Worm (Caenorhabditis elegans) whole organism, mixed stage, embryonic: Measurements from ENCODE around the gene C42D4.3.

Experiments used
- M03D4.4 ChIP-seq: sonication (generic microtip); optimal IDR thresholded peaks from 2 replicates; lab custom pipeline; 2017; ENCODE audit warnings: mild to moderate bottlenecking, missing genetic modification characterization, missing compliant biosample characterization
- bed-3 ChIP-seq: fragments of 200-800 bp; sonication (Bioruptor generic); optimal IDR thresholded peaks from 3 replicates; lab custom pipeline; 2018; ENCODE audit warnings: mild to moderate bottlenecking, missing genetic modification characterization, moderate library complexity, missing compliant biosample characterization
- ceh-43 ChIP-seq: fragments of 200-800 bp; sonication (Bioruptor generic); optimal IDR thresholded peaks from 2 replicates; lab custom pipeline; 2018; ENCODE audit warnings: mild to moderate bottlenecking, missing genetic modification characterization, moderate library complexity, missing compliant biosample characterization
- ceh-83 ChIP-seq: fragments of 200-800 bp; sonication (Bioruptor generic); optimal IDR thresholded peaks from 2 replicates; lab custom pipeline; 2018; ENCODE audit warnings: mild to moderate bottlenecking, missing genetic modification characterization, missing compliant biosample characterization
- ces-1 ChIP-seq: fragments of 150-350 bp; optimal IDR thresholded peaks from 2 replicates; lab custom pipeline; 2014; ENCODE audit warnings: missing biosample characterization, missing genetic modification reagents, missing genetic modification characterization
- cnd-1 ChIP-seq: fragments of 200-800 bp; sonication (Bioruptor generic); optimal IDR thresholded peaks from 2 replicates; lab custom pipeline; 2018; ENCODE audit warnings: mild to moderate bottlenecking, missing genetic modification characterization, missing compliant biosample characterization
- elt-1 ChIP-seq: sonication (generic microtip); optimal IDR thresholded peaks from 2 replicates; lab custom pipeline; 2017; ENCODE audit warnings: missing genetic modification characterization, mild to moderate bottlenecking, missing compliant biosample characterization, antibody characterized with exemption, moderate library complexity, borderline replicate concordance; ENCODE audit not compliant: insufficient read depth
- elt-3 ChIP-seq: fragments of 150-350 bp; optimal IDR thresholded peaks from 2 replicates; lab custom pipeline; 2014; ENCODE audit warnings: missing biosample characterization, missing genetic modification characterization
- flh-1 ChIP-seq: fragments of 200-800 bp; sonication (Bioruptor generic); optimal IDR thresholded peaks from 2 replicates; lab custom pipeline; 2018; ENCODE audit warnings: mild to moderate bottlenecking, missing genetic modification characterization, moderate library complexity, missing compliant biosample characterization
- ham-2 ChIP-seq: fragments of 200-800 bp; sonication (Bioruptor generic); optimal IDR thresholded peaks from 2 replicates; lab custom pipeline; 2018; ENCODE audit warnings: mild to moderate bottlenecking, missing genetic modification characterization, missing compliant biosample characterization
- lin-13 ChIP-seq: fragments of 150-350 bp; optimal IDR thresholded peaks from 2 replicates; lab custom pipeline; 2014; ENCODE audit warnings: missing biosample characterization, missing genetic modification characterization
- lin-32 ChIP-seq: fragments of 200-800 bp; sonication (Bioruptor generic); optimal IDR thresholded peaks from 2 replicates; lab custom pipeline; 2018; ENCODE audit warnings: mild to moderate bottlenecking, missing genetic modification characterization, missing compliant biosample characterization
- mab-5 ChIP-seq: fragments of 150-350 bp; optimal IDR thresholded peaks from 2 replicates; lab custom pipeline; 2014; ENCODE audit warnings: missing biosample characterization, missing genetic modification characterization
- mep-1 ChIP-seq: fragments of 150-350 bp; optimal IDR thresholded peaks from 2 replicates; lab custom pipeline; 2017; ENCODE audit warnings: missing biosample characterization, missing genetic modification reagents, missing genetic modification characterization, inconsistent platforms
- nhr-12 ChIP-seq: fragments of 150-350 bp; optimal IDR thresholded peaks from 2 replicates; lab custom pipeline; 2014; ENCODE audit warnings: missing biosample characterization, missing genetic modification characterization
- nhr-2 ChIP-seq: fragments of 150-350 bp; optimal IDR thresholded peaks from 2 replicates; lab custom pipeline; 2014; ENCODE audit warnings: missing biosample characterization, missing genetic modification characterization
- nhr-28 ChIP-seq: fragments of 150-350 bp; optimal IDR thresholded peaks from 2 replicates; lab custom pipeline; 2014; ENCODE audit warnings: missing biosample characterization, missing genetic modification characterization
- nhr-76 ChIP-seq: sonication (generic microtip); optimal IDR thresholded peaks from 2 replicates; lab custom pipeline; 2017; ENCODE audit warnings: missing biosample characterization, missing genetic modification characterization
- pha-4 ChIP-seq: fragments of 150-350 bp; optimal IDR thresholded peaks from 2 replicates; lab custom pipeline; 2018; ENCODE audit warnings: missing biosample characterization, missing genetic modification reagents, missing genetic modification characterization
- snpc-4 ChIP-seq: fragments of 150-350 bp; optimal IDR thresholded peaks from 2 replicates; lab custom pipeline; 2014; ENCODE audit warnings: missing biosample characterization, missing genetic modification characterization
- sptf-1 ChIP-seq: sonication (generic microtip); optimal IDR thresholded peaks from 2 replicates; lab custom pipeline; 2017; ENCODE audit warnings: mild to moderate bottlenecking, missing genetic modification characterization, moderate library complexity, missing compliant biosample characterization
- tbx-8 ChIP-seq: fragments of 200-800 bp; sonication (Bioruptor generic); optimal IDR thresholded peaks from 2 replicates; lab custom pipeline; 2018; ENCODE audit warnings: mild to moderate bottlenecking, missing genetic modification characterization, moderate library complexity, missing compliant biosample characterization
- unc-120 ChIP-seq: sonication (generic microtip); optimal IDR thresholded peaks from 2 replicates; lab custom pipeline; 2017; ENCODE audit warnings: missing genetic modification characterization, missing compliant biosample characterization; ENCODE audit not compliant: poor library complexity, severe bottlenecking
- unc-39 ChIP-seq: fragments of 150-350 bp; optimal IDR thresholded peaks from 2 replicates; lab custom pipeline; 2014; ENCODE audit warnings: missing biosample characterization, missing genetic modification characterization
- unc-62 ChIP-seq: fragments of 150-350 bp; optimal IDR thresholded peaks from 2 replicates; lab custom pipeline; 2014; ENCODE audit warnings: missing biosample characterization, missing genetic modification reagents, missing genetic modification characterization
- zip-8 ChIP-seq: fragments of 150-350 bp; optimal IDR thresholded peaks from 2 replicates; lab custom pipeline; 2014; ENCODE audit warnings: missing biosample characterization, missing genetic modification characterization
- ztf-11 ChIP-seq: fragments of 150-350 bp; optimal IDR thresholded peaks from 2 replicates; lab custom pipeline; 2014; ENCODE audit warnings: missing biosample characterization, missing genetic modification characterization

The C42D4.3 gene

DNA sequence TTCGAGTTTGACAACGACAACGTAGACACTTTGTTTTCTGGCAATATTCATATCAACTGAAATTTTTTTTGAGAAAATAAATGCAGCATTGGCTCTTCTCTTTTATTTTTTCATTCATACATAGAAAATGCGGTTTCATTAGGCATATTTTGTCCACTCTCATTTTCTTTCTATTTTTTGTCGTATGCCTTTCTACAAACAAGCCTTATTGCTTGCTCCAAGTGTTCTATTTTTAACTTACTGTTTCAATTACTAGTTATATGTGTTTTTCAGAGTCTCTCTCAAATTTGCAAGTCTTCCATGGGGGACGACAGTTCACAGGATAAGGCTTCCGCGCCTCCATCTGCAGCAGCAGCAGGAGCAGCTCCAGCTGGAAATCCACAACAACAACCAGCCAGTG lies 26.9 kb downstream of the C42D4.3 start, which contains the start of gene kcc-1:
TSS of gene kcc-1 (plus strand) at position 301 of the 400 bp plus-strand sequence.
- TF ChIP-seq sptf-1 (tag; lab: Kevin White, UChicago) (no peak), cnd-1 (tag; lab: Kevin White, UChicago) (no peak)

DNA sequence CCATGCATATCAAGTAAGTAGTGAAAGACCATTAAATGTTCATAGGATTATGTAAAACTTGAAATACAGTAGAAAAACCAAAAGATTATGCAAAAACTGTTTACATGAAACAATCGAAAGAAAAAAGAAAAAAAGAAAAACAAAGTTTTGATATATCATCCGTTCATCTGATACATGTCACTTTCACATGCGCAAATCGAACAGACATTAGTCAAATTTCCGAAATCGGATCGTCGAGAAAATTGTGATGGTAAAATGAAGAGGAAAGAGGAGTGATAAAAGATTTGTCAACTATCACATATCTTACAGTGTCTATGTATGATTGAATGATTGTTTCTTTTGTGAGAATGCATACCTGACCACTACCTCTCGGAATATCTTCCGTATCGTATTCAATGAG lies 29.9 kb downstream of the C42D4.3 start:
- TF ChIP-seq nhr-28 (tag; lab: Kevin White, UChicago) (no peak), snpc-4 (tag; lab: Kevin White, UChicago) (no peak), ztf-11 (tag; lab: Kevin White, UChicago) (no peak), nhr-12 (tag; lab: Kevin White, UChicago) (no peak), ceh-43 (no peak)

- TF ChIP-seq pha-4 (no peak), cnd-1 (tag; lab: Kevin White, UChicago) (no peak), tbx-8 (GFP tag; lab: Kevin White, UChicago) (no peak), unc-120 (no peak), ces-1 (GFP tag; lab: Kevin White, UChicago) (no peak)
Measured at ce11 chrIV:7211313-7211712, 32.3 kb downstream of the C42D4.3 start.

- TF ChIP-seq bed-3 (GFP tag; lab: Kevin White, UChicago), result no peak
- TF ChIP-seq lin-13 (tag; lab: Kevin White, UChicago), result no peak
- TF ChIP-seq ham-2 (GFP tag; lab: Kevin White, UChicago), result no peak
- no peak for TF ChIP-seq nhr-2 (tag; lab: Kevin White, UChicago)
- TF ChIP-seq elt-1, result no peak
- TF ChIP-seq nhr-28 (tag; lab: Kevin White, UChicago), result no peak
- no peak for TF ChIP-seq unc-120
- no peak for TF ChIP-seq snpc-4 (tag; lab: Kevin White, UChicago)
- no peak for TF ChIP-seq flh-1
Measured at ce11 chrIV:7212769-7213168, 33.7 kb downstream of the C42D4.3 start.

- TF ChIP-seq unc-39 (tag; lab: Kevin White, UChicago) (no peak), elt-3 (tag; lab: Kevin White, UChicago) (no peak), snpc-4 (tag; lab: Kevin White, UChicago) (no peak), lin-32 (no peak), zip-8 (tag; lab: Kevin White, UChicago) (no peak), ceh-83 (GFP tag; lab: Kevin White, UChicago) (no peak), mep-1 (no peak)
Measured at ce11 chrIV:7216210-7216609, 37.2 kb downstream of the C42D4.3 start.

DNA sequence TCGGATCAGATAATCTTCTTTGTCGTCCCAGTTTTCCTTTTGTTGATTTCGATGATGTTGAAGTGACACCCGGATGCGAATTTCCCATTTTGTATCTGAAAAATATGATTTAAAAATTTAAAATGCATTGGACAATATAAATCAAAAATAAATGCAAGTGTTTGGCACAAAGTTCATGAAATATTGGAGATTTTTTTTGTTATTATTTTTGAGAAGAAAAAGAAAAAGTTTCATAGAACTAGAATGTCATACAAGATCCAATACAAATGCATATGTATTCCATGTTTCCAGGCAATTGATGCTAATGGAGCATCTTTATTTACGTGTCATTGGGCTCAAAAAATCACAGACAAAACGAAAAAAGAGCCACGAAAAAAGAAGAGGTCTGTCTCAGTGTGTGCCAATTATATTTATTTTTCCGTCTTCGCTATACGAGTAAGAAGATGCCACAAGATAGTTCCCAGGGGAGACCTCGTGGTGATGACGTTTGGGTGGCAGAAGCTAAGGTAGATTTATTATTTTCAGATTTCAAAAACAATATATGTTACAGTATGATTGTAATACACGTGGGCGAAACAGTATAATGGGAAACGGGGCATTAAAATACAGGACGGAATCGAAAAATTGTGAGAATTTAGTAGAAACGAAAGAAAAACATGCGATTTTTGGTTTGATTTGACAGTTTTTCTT lies 40.5 kb downstream of the C42D4.3 start, which contains the start of the genes glb-23 and R13A1.1:
TSS of gene glb-23 (minus strand) at position 101 of the 690 bp plus-strand sequence.
TSS of gene R13A1.1 (plus strand) at position 640 of the 690 bp plus-strand sequence.
- TF ChIP-seq mab-5 (tag; lab: Kevin White, UChicago) (no peak), nhr-76 (no peak), nhr-28 (tag; lab: Kevin White, UChicago) (no peak), ham-2 (GFP tag; lab: Kevin White, UChicago) (no peak), snpc-4 (tag; lab: Kevin White, UChicago) (no peak), nhr-2 (tag; lab: Kevin White, UChicago) (no peak), unc-120 (no peak), unc-62 (GFP tag; lab: Kevin White, UChicago) (no peak), ceh-43 (no peak), M03D4.4 (tag; lab: Kevin White, UChicago) (no peak), elt-1 (no peak)

ce11 chrIV:7222088-7222487 lies 43.0 kb downstream of the C42D4.3 start:
- TF ChIP-seq ces-1 (GFP tag; lab: Kevin White, UChicago) (peak; percentile 57), zip-8 (tag; lab: Kevin White, UChicago) (no peak)
